Fruit fly (Drosophila melanogaster) whole organism, prepupa: ENCODE data around the gene CG13937.

Experiments used
- CG11294 ChIP-seq: fragments of 200-800 bp; sonication (Bioruptor generic); IDR thresholded peaks from 2 replicates; pipeline ENCODE4 v1.3.6; 2022; ENCODE audit warnings: missing biosample characterization, missing genetic modification characterization
- CG31627 ChIP-seq: fragments of 200-800 bp; sonication (Bioruptor generic); optimal IDR thresholded peaks from 3 replicates; lab custom pipeline; 2016; ENCODE audit warnings: missing biosample characterization, missing genetic modification characterization
- CG34406 ChIP-seq: fragments of 200-800 bp; sonication (Bioruptor generic); optimal IDR thresholded peaks from 3 replicates; lab custom pipeline; 2016; ENCODE audit warnings: missing biosample characterization, missing genetic modification characterization
- Sox15 ChIP-seq: fragments of 200-800 bp; sonication (Bioruptor generic); optimal IDR thresholded peaks from 3 replicates; lab custom pipeline; 2016; ENCODE audit warnings: missing biosample characterization, missing genetic modification characterization
- vri ChIP-seq: fragments of 200-800 bp; sonication (Bioruptor generic); optimal IDR thresholded peaks from 3 replicates; lab custom pipeline; 2016; ENCODE audit warnings: missing biosample characterization, mild to moderate bottlenecking, missing genetic modification characterization

DNA sequence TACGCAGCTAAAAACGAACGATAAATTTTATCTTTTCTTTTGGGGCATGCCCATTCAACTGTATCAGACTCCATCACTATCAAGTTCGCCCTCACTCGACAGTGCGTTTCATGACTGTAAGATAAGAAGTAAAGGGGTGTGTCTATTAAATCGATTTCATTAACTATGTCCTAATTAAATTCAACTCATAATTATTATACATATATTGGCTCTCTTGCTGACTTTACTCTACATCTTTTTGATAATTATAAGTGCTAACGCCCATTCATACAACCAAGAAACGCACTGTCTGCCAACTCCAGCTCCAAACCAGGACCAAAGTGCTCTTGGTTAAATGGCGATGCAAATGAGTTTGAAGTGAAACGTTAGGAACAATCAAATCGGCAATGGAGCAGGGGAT lies 14.0 kb downstream of the CG13937 start:
- TF ChIP-seq CG11294 (GFP tag; lab: Robert Waterston, UW): peak; percentile 9; the same call in 1 of the 2 replicates
- TF ChIP-seq vri (GFP tag; lab: Kevin White, UChicago): no peak
- TF ChIP-seq CG31627 (GFP tag; lab: Kevin White, UChicago): peak; percentile 9
- no peak for TF ChIP-seq Sox15 (GFP tag; lab: Kevin White, UChicago)
- no peak for TF ChIP-seq CG34406 (GFP tag; lab: Kevin White, UChicago)
